5 worm cellular contexts compared by ENCODE assay signal in the genomic region with DNA sequence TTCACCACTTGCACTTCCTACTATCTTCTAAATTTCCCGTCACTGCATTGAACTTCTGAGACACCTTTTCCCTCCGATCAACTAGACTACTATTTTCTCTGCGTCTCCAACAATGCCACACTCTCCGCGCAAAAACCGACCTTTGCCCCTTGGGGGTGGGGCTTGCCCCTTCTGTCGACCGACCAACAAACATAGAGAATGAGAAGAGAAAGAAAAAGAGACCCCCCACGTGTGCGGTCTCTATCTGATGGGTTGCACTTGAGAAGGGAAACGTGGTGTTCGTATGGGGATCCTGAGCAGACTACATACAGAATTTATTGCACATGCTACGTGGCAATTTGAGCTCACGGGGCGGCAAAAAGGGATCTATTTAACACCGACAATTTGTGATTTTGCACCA.
TF ChIP-seq lines count a peak whose summit lies in the region.

No protein-coding gene starts in this region.

TF ChIP-seq in whole organism, L1 larva, 84 proteins besides CTCF, POLR2A, EP300 and RAD21 (continues in another document):
- TF ChIP-seq rnt-1 (tag; optimal IDR thresholded peaks at IDR 0.05; lab: Kevin White, UChicago) (peak; percentile 18), fkh-10 (GFP tag; optimal IDR thresholded peaks at IDR 0.05; lab: Kevin White, UChicago) (no peak), ceh-82 (tag; optimal IDR thresholded peaks at IDR 0.05; lab: Kevin White, UChicago) (peak in 1 of 3 experiments; percentile 14), snu-23 (GFP tag; optimal IDR thresholded peaks at IDR 0.05; lab: Kevin White, UChicago) (peak; percentile 33), nhr-19 (GFP tag; conservative IDR thresholded peaks at IDR 0.05; lab: Robert Waterston, UW) (peak; percentile 13; the same call in 1 of the 2 replicates), nhr-71 (tag; optimal IDR thresholded peaks at IDR 0.05; lab: Kevin White, UChicago) (peak; percentile 62), nhr-85 (tag; lab: Kevin White, UChicago) (peak; percentile 72), ztf-4 (tag; optimal IDR thresholded peaks at IDR 0.05; lab: Kevin White, UChicago) (no peak), lin-35 (GFP tag; optimal IDR thresholded peaks at IDR 0.05; lab: Kevin White, UChicago) (peak in 1 of 2 experiments; percentile 40), nhr-47 (tag; optimal IDR thresholded peaks at IDR 0.05; lab: Kevin White, UChicago) (peak; percentile 26), nhr-90 (tag; optimal IDR thresholded peaks at IDR 0.05; lab: Kevin White, UChicago; ENCODE audit: poor library complexity) (peak; percentile 33), ama-1 (optimal IDR thresholded peaks at IDR 0.05; lab: Kevin White, UChicago) (no peak), swsn-7 (tag; optimal IDR thresholded peaks at IDR 0.05; lab: Kevin White, UChicago) (peak; percentile 16), mdl-1 (tag; optimal IDR thresholded peaks at IDR 0.05; lab: Kevin White, UChicago) (peak in 1 of 2 experiments; percentile 77), nhr-20 (tag; optimal IDR thresholded peaks at IDR 0.05; lab: Kevin White, UChicago) (peak; percentile 69), tbx-2 (tag; optimal IDR thresholded peaks at IDR 0.05; lab: Kevin White, UChicago) (peak; percentile 31), elt-2 (tag; optimal IDR thresholded peaks at IDR 0.05; lab: Kevin White, UChicago) (no peak)

TF ChIP-seq in whole organism, L3 larva, 47 proteins besides CTCF, POLR2A, EP300 and RAD21 (continues in another document):
- TF ChIP-seq nfya-1 (tag; optimal IDR thresholded peaks at IDR 0.05; lab: Kevin White, UChicago; ENCODE audit: insufficient read depth) (peak; percentile 44), hmg-11 (tag; optimal IDR thresholded peaks at IDR 0.05; lab: Kevin White, UChicago) (peak; percentile 16), lin-15B (tag; optimal IDR thresholded peaks at IDR 0.05; lab: Kevin White, UChicago) (peak; percentile 13), nhr-12 (tag; optimal IDR thresholded peaks at IDR 0.05; lab: Kevin White, UChicago) (no peak), ceh-9 (tag; optimal IDR thresholded peaks at IDR 0.05; lab: Kevin White, UChicago) (no peak), daf-12 (tag; optimal IDR thresholded peaks at IDR 0.05; lab: Kevin White, UChicago) (no peak), nhr-43 (tag; optimal IDR thresholded peaks at IDR 0.05; lab: Kevin White, UChicago; ENCODE audit: poor library complexity, severe bottlenecking) (peak; percentile 52), pqm-1 (tag; optimal IDR thresholded peaks at IDR 0.05; lab: Kevin White, UChicago) (no peak), mdl-1 (tag; optimal IDR thresholded peaks at IDR 0.05; lab: Kevin White, UChicago) (peak; percentile 66), egl-5 (tag; optimal IDR thresholded peaks at IDR 0.05; lab: Kevin White, UChicago) (no peak), elt-2 (tag; optimal IDR thresholded peaks at IDR 0.05; lab: Kevin White, UChicago) (peak; percentile 18), pha-4 (tag; optimal IDR thresholded peaks at IDR 0.05; lab: Kevin White, UChicago) (peak; percentile 41), eor-1 (tag; optimal IDR thresholded peaks at IDR 0.05; lab: Kevin White, UChicago) (no peak), nhr-77 (tag; optimal IDR thresholded peaks at IDR 0.05; lab: Kevin White, UChicago) (no peak), elt-1 (tag; optimal IDR thresholded peaks at IDR 0.05; lab: Kevin White, UChicago) (no peak), fos-1 (tag; optimal IDR thresholded peaks at IDR 0.05; lab: Kevin White, UChicago) (no peak), ceh-28 (tag; optimal IDR thresholded peaks at IDR 0.05; lab: Kevin White, UChicago) (peak; percentile 9), sea-2 (GFP tag; optimal IDR thresholded peaks at IDR 0.05; lab: Kevin White, UChicago) (no peak)

TF ChIP-seq in whole organism, early embryonic, 17 proteins besides CTCF, POLR2A, EP300 and RAD21:
- TF ChIP-seq ets-7 (tag; optimal IDR thresholded peaks at IDR 0.05; lab: Kevin White, UChicago), result no peak
- TF ChIP-seq B0310.2 (tag; optimal IDR thresholded peaks at IDR 0.05; lab: Kevin White, UChicago), result no peak
- peak; percentile 45 for TF ChIP-seq aly-1 (tag; optimal IDR thresholded peaks at IDR 0.05; lab: Kevin White, UChicago)
- no peak for TF ChIP-seq F13C5.2 (tag; optimal IDR thresholded peaks at IDR 0.05; lab: Kevin White, UChicago)
- no peak for TF ChIP-seq hmbx-1 (tag; optimal IDR thresholded peaks at IDR 0.05; lab: Kevin White, UChicago)
- TF ChIP-seq pes-1 (GFP tag; IDR thresholded peaks at IDR 0.05; lab: Robert Waterston, UW), result peak; percentile 30; the same call in 1 of the 2 replicates
- peak; percentile 80 for TF ChIP-seq hmg-4 (GFP tag; optimal IDR thresholded peaks at IDR 0.05; lab: Kevin White, UChicago)
- no peak for TF ChIP-seq tbx-37 (GFP tag; conservative IDR thresholded peaks at IDR 0.05; lab: Robert Waterston, UW)
- peak; percentile 61; the same call in 1 of the 2 replicates for TF ChIP-seq scrt-1 (GFP tag; IDR thresholded peaks at IDR 0.05; lab: Robert Waterston, UW)
- no peak for TF ChIP-seq ama-1 (optimal IDR thresholded peaks at IDR 0.05; lab: Kevin White, UChicago)
- no peak for TF ChIP-seq sea-1 (GFP tag; conservative IDR thresholded peaks at IDR 0.05; lab: Robert Waterston, UW)
- peak; percentile 41; the same call in 1 of the 2 replicates for TF ChIP-seq tbx-11 (GFP tag; IDR thresholded peaks at IDR 0.05; lab: Robert Waterston, UW)
- no peak for TF ChIP-seq ceh-36 (tag; optimal IDR thresholded peaks at IDR 0.05; lab: Kevin White, UChicago)
- no peak for TF ChIP-seq hnd-1 (tag; optimal IDR thresholded peaks at IDR 0.05; lab: Kevin White, UChicago)
- no peak for TF ChIP-seq flt-1 (GFP tag; IDR thresholded peaks at IDR 0.05; lab: Robert Waterston, UW)
- no peak for TF ChIP-seq tra-4 (tag; optimal IDR thresholded peaks at IDR 0.05; lab: Kevin White, UChicago)
- TF ChIP-seq ceh-13 (GFP tag; optimal IDR thresholded peaks at IDR 0.05; lab: Kevin White, UChicago), result no peak

TF ChIP-seq in whole organism, midembryonic, 9 proteins besides CTCF, POLR2A, EP300 and RAD21:
- no peak for TF ChIP-seq ztf-29 (GFP tag; IDR thresholded peaks at IDR 0.05; lab: Robert Waterston, UW)
- no peak for TF ChIP-seq cog-1 (tag; optimal IDR thresholded peaks at IDR 0.05; lab: Kevin White, UChicago)
- TF ChIP-seq ref-1 (GFP tag; conservative IDR thresholded peaks at IDR 0.05; lab: Robert Waterston, UW), result no peak
- no peak for TF ChIP-seq T22C8.4 (GFP tag; IDR thresholded peaks at IDR 0.05; lab: Robert Waterston, UW)
- 0 out of 2 replicates have a peak, but pooled peaks have one; percentile 55 for TF ChIP-seq flt-1 (GFP tag; IDR thresholded peaks at IDR 0.05; lab: Robert Waterston, UW)
- no peak for TF ChIP-seq med-1 (GFP tag; optimal IDR thresholded peaks at IDR 0.05; lab: Kevin White, UChicago; ENCODE audit: insufficient read depth)
- TF ChIP-seq ztf-23 (GFP tag; IDR thresholded peaks at IDR 0.05; lab: Robert Waterston, UW), result peak; percentile 51; the same call in 1 of the 2 replicates
- 0 out of 2 replicates have a peak, but pooled peaks have one; percentile 9 for TF ChIP-seq klf-2 (GFP tag; conservative IDR thresholded peaks at IDR 0.05; lab: Robert Waterston, UW)
- no peak for TF ChIP-seq tab-1 (GFP tag; IDR thresholded peaks at IDR 0.05; lab: Robert Waterston, UW)
TF ChIP-seq in whole organism, midembryonic: peak in this region for 3.

TF ChIP-seq in whole organism, young adult, 124 proteins besides CTCF, POLR2A, EP300 and RAD21:
- TF ChIP-seq nhr-80 (tag; optimal IDR thresholded peaks at IDR 0.05; lab: Kevin White, UChicago), result peak; percentile 29
- TF ChIP-seq hmg-1.2 (GFP tag; IDR thresholded peaks at IDR 0.05; lab: Robert Waterston, UW), result peak; percentile 78
- TF ChIP-seq die-1 (tag; optimal IDR thresholded peaks at IDR 0.05; lab: Kevin White, UChicago), result no peak
- TF ChIP-seq madf-6 (GFP tag; IDR thresholded peaks at IDR 0.05; lab: Robert Waterston, UW), result 0 out of 2 replicates have a peak, but pooled peaks have one; percentile 30
- TF ChIP-seq B0035.1 (tag; optimal IDR thresholded peaks at IDR 0.05; lab: Kevin White, UChicago), result no peak
- peak; percentile 48; the same call in 1 of the 2 replicates for TF ChIP-seq zfh-2 (GFP tag; conservative IDR thresholded peaks at IDR 0.05; lab: Robert Waterston, UW)
- peak; percentile 7 for TF ChIP-seq attf-5 (GFP tag; optimal IDR thresholded peaks at IDR 0.05; lab: Kevin White, UChicago)
- TF ChIP-seq dox-1 (GFP tag; IDR thresholded peaks at IDR 0.05; lab: Robert Waterston, UW), result 0 out of 2 replicates have a peak, but pooled peaks have one; percentile 43
- TF ChIP-seq egrh-3 (GFP tag; IDR thresholded peaks at IDR 0.05; lab: Robert Waterston, UW), result no peak
- TF ChIP-seq Y53G8AR.9 (GFP tag; conservative IDR thresholded peaks at IDR 0.05; lab: Robert Waterston, UW), result 0 out of 2 replicates have a peak, but pooled peaks have one; percentile 44
- 0 out of 2 replicates have a peak, but pooled peaks have one; percentile 31 for TF ChIP-seq bed-2 (GFP tag; IDR thresholded peaks at IDR 0.05; lab: Robert Waterston, UW)
